Fruit fly (Drosophila melanogaster) S2 (cell line): ENCODE measurements around the gene CG9691.

Source experiments
- CG8478 ChIP-seq: fragments of >200 bp; optimal IDR thresholded peaks from 2 replicates; lab custom pipeline; 2018
- CTCF ChIP-seq, 2 experiments: fragments of >200 bp; optimal IDR thresholded peaks; 2 replicates each; lab custom pipeline; 2018

DNA sequence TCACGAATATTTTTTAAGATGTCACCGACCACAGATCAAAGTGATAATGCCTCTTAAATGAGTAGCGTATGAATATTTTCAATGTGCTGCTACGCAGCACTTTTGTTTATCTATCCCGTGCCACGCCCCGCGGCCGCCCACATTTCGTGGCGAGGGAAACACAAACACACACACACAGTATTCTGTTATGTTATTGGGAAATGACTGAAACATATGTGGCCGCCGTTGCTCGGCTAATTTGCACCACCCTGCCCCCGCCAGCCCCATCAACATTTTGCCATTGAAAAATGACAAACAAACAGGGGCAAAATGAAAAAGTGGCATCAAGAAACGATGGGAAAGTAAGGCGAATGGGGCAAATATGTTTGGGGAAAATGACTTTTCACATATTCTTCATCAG is 7.0 kb upstream of the CG9691 start:
- no peak for TF ChIP-seq CG8478 (lab: Kevin White, UChicago)
- TF ChIP-seq CTCF (optimal IDR thresholded peaks at IDR 0.05; lab: Kevin White, UChicago), result no peak
